Fruit fly (Drosophila melanogaster) whole organism, embryonic: ENCODE measurements around the gene FIG4.

ENCODE experiments used
- Awh ChIP-seq: fragments of 200-800 bp; sonication (Bioruptor generic); IDR thresholded peaks from 2 replicates; pipeline ENCODE4, ENCODE4 v1.3.6; 2022; ENCODE audit warnings: missing biosample characterization, missing genetic modification characterization
- B-H2 ChIP-seq: fragments of 200-800 bp; sonication (Bioruptor generic); optimal IDR thresholded peaks from 2 replicates; lab custom pipeline; 2018; ENCODE audit warnings: missing biosample characterization, mild to moderate bottlenecking, missing genetic modification characterization
- Bgb ChIP-seq: fragments of 200-800 bp; sonication (Bioruptor generic); IDR thresholded peaks from 2 replicates; pipeline ENCODE4 v1.3.6; 2022; ENCODE audit warnings: missing biosample characterization, missing genetic modification characterization; ENCODE audit not compliant: partially characterized antibody
- BtbVII ChIP-seq: fragments of 200-800 bp; sonication (Bioruptor generic); optimal IDR thresholded peaks from 3 replicates; lab custom pipeline; 2017; ENCODE audit warnings: missing biosample characterization, mild to moderate bottlenecking, missing genetic modification characterization
- C15 ChIP-seq: fragments of 200-800 bp; sonication (Bioruptor generic); IDR thresholded peaks from 3 replicates; pipeline ENCODE4 v1.3.6; 2022; ENCODE audit warnings: missing biosample characterization, missing genetic modification characterization
- CG14860 ChIP-seq: fragments of 200-800 bp; sonication (Bioruptor generic); IDR thresholded peaks from 3 replicates; pipeline ENCODE4 v1.3.6; 2022; ENCODE audit warnings: missing biosample characterization, missing genetic modification characterization; ENCODE audit not compliant: partially characterized antibody
- CG1602 ChIP-seq: fragments of 200-800 bp; sonication (Bioruptor generic); optimal IDR thresholded peaks from 3 replicates; lab custom pipeline; 2016; ENCODE audit warnings: missing biosample characterization, missing genetic modification characterization
- CG16813 ChIP-seq: fragments of 200-800 bp; sonication (Bioruptor generic); IDR thresholded peaks from 3 replicates; pipeline ENCODE4 v1.3.6; 2022; ENCODE audit warnings: missing biosample characterization, missing genetic modification characterization; ENCODE audit not compliant: partially characterized antibody
- CG17186 ChIP-seq: fragments of 200-800 bp; sonication (Bioruptor generic); optimal IDR thresholded peaks from 3 replicates; lab custom pipeline; 2017; ENCODE audit warnings: missing biosample characterization, missing genetic modification reagents, missing genetic modification characterization
- CG18262 ChIP-seq: fragments of 200-800 bp; optimal IDR thresholded peaks from 3 replicates; lab custom pipeline; 2019; ENCODE audit warnings: missing biosample characterization, mild to moderate bottlenecking, missing genetic modification characterization, moderate library complexity
- CG18476 ChIP-seq: fragments of 200-800 bp; sonication (Bioruptor generic); optimal IDR thresholded peaks from 2 replicates; lab custom pipeline; 2016; ENCODE audit warnings: missing biosample characterization, mild to moderate bottlenecking, missing genetic modification characterization
- CG2202 ChIP-seq: fragments of 200-800 bp; sonication (Bioruptor generic); optimal IDR thresholded peaks from 2 replicates; lab custom pipeline; 2018; ENCODE audit warnings: missing biosample characterization, mild to moderate bottlenecking, missing genetic modification characterization
- CG30020 ChIP-seq: fragments of 200-800 bp; optimal IDR thresholded peaks from 2 replicates; lab custom pipeline; 2019; ENCODE audit warnings: missing biosample characterization, mild to moderate bottlenecking, missing genetic modification characterization, moderate library complexity
- CG32767 ChIP-seq: fragments of 200-800 bp; sonication (Bioruptor generic); IDR thresholded peaks from 2 replicates; pipeline ENCODE4 v1.3.6; 2022; ENCODE audit warnings: missing biosample characterization, missing genetic modification characterization
- CG32772 ChIP-seq: fragments of 200-800 bp; sonication (Bioruptor generic); IDR thresholded peaks from 2 replicates; pipeline ENCODE4 v1.3.6; 2022; ENCODE audit warnings: missing biosample characterization, missing genetic modification characterization
- CG34224 ChIP-seq: fragments of 200-800 bp; sonication (Bioruptor generic); IDR thresholded peaks from 3 replicates; pipeline ENCODE4 v1.3.6; 2022; ENCODE audit warnings: missing biosample characterization, missing genetic modification characterization; ENCODE audit not compliant: partially characterized antibody
- CG4328 ChIP-seq: fragments of 200-800 bp; sonication (Bioruptor generic); optimal IDR thresholded peaks from 3 replicates; lab custom pipeline; 2017; ENCODE audit warnings: missing biosample characterization, missing genetic modification reagents, missing genetic modification characterization
- CG7556 ChIP-seq: fragments of 200-800 bp; sonication (Bioruptor generic); optimal IDR thresholded peaks from 2 replicates; lab custom pipeline; 2017; ENCODE audit warnings: missing biosample characterization, mild to moderate bottlenecking, missing genetic modification characterization
- CG7745 ChIP-seq: fragments of 200-800 bp; sonication (Bioruptor generic); optimal IDR thresholded peaks from 2 replicates; lab custom pipeline; 2018; ENCODE audit warnings: missing biosample characterization, mild to moderate bottlenecking, missing genetic modification characterization, moderate library complexity
- CG9609 ChIP-seq: fragments of 200-800 bp; sonication (Bioruptor generic); optimal IDR thresholded peaks from 3 replicates; lab custom pipeline; 2016; ENCODE audit warnings: missing biosample characterization, missing genetic modification characterization
- CG9876 ChIP-seq: fragments of 200-800 bp; sonication (Bioruptor generic); optimal IDR thresholded peaks from 2 replicates; lab custom pipeline; 2016; ENCODE audit warnings: missing biosample characterization, missing genetic modification characterization
- CkIIα-i1 ChIP-seq: fragments of 200-800 bp; sonication (Bioruptor generic); IDR thresholded peaks from 2 replicates; pipeline ENCODE4 v1.3.6; 2022; ENCODE audit warnings: missing biosample characterization, missing genetic modification characterization
- CrebB ChIP-seq: fragments of 200-800 bp; sonication (Bioruptor generic); optimal IDR thresholded peaks from 3 replicates; lab custom pipeline; 2018; ENCODE audit warnings: missing biosample characterization, mild to moderate bottlenecking, missing genetic modification characterization
- Dip2 ChIP-seq: fragments of 200-800 bp; sonication (Bioruptor generic); IDR thresholded peaks from 2 replicates; pipeline ENCODE4 v1.3.6; 2022; ENCODE audit warnings: missing biosample characterization, missing genetic modification characterization
- Drgx ChIP-seq: fragments of 200-800 bp; sonication (Bioruptor generic); IDR thresholded peaks from 2 replicates; pipeline ENCODE4 v1.3.6; 2022; ENCODE audit warnings: missing biosample characterization, missing genetic modification characterization
- E2f1 ChIP-seq: fragments of 200-800 bp; sonication (Bioruptor generic); IDR thresholded peaks from 2 replicates; pipeline ENCODE4 v1.3.6; 2022; ENCODE audit warnings: missing biosample characterization, missing genetic modification characterization
- Ets97D ChIP-seq: fragments of 200-800 bp; sonication (Bioruptor generic); optimal IDR thresholded peaks from 3 replicates; lab custom pipeline; 2016; ENCODE audit warnings: missing biosample characterization, missing genetic modification characterization
- Gug ChIP-seq: fragments of 200-800 bp; sonication (Bioruptor generic); IDR thresholded peaks from 4 replicates; pipeline ENCODE4 v1.3.6; 2022; ENCODE audit warnings: missing biosample characterization, missing genetic modification characterization
- HLH54F ChIP-seq: fragments of 200-800 bp; sonication (Bioruptor generic); optimal IDR thresholded peaks from 3 replicates; lab custom pipeline; 2016; ENCODE audit warnings: missing biosample characterization, missing genetic modification characterization
- Myb ChIP-seq: fragments of 200-800 bp; sonication (Bioruptor generic); optimal IDR thresholded peaks from 2 replicates; lab custom pipeline; 2016; ENCODE audit warnings: missing biosample characterization, missing genetic modification characterization
- Opbp ChIP-seq: fragments of 200-800 bp; sonication (Bioruptor generic); IDR thresholded peaks from 3 replicates; pipeline ENCODE4 v1.3.6; 2022; ENCODE audit warnings: missing biosample characterization, missing genetic modification characterization; ENCODE audit not compliant: partially characterized antibody
- PHDP ChIP-seq: fragments of 200-800 bp; sonication (Bioruptor generic); optimal IDR thresholded peaks from 3 replicates; lab custom pipeline; 2018; ENCODE audit warnings: missing biosample characterization, mild to moderate bottlenecking, missing genetic modification characterization, moderate library complexity
- Rx ChIP-seq: fragments of 200-800 bp; sonication (Bioruptor generic); IDR thresholded peaks from 2 replicates; pipeline ENCODE4 v1.3.6; 2022; ENCODE audit warnings: missing biosample characterization, missing genetic modification characterization
- Scr ChIP-seq: fragments of 200-800 bp; sonication (Bioruptor generic); IDR thresholded peaks from 2 replicates; pipeline ENCODE4 v1.3.6; 2022; ENCODE audit warnings: missing biosample characterization, missing genetic modification characterization; ENCODE audit not compliant: partially characterized antibody
- Vsx1 ChIP-seq: fragments of 200-800 bp; sonication (Bioruptor generic); optimal IDR thresholded peaks from 2 replicates; lab custom pipeline; 2017; ENCODE audit warnings: missing biosample characterization, mild to moderate bottlenecking, missing genetic modification characterization, missing genetic modification reagents
- Xrp1 ChIP-seq: fragments of 200-800 bp; sonication (Bioruptor generic); IDR thresholded peaks from 2 replicates; pipeline ENCODE4 v1.3.6; 2022; ENCODE audit warnings: missing biosample characterization, missing genetic modification characterization
- ato ChIP-seq: fragments of 200-800 bp; sonication (Bioruptor generic); IDR thresholded peaks from 2 replicates; pipeline ENCODE4 v1.3.6; 2022; ENCODE audit warnings: missing biosample characterization, missing genetic modification characterization; ENCODE audit not compliant: partially characterized antibody
- bowl ChIP-seq: fragments of 200-800 bp; sonication (Bioruptor generic); IDR thresholded peaks from 2 replicates; pipeline ENCODE4 v1.3.6; 2022; ENCODE audit warnings: missing biosample characterization, missing genetic modification characterization
- corto ChIP-seq: fragments of 200-800 bp; sonication (Bioruptor generic); optimal IDR thresholded peaks from 2 replicates; lab custom pipeline; 2016; ENCODE audit warnings: missing biosample characterization, mild to moderate bottlenecking, missing genetic modification characterization, moderate library complexity
- da ChIP-seq: fragments of 200-800 bp; sonication (Bioruptor generic); optimal IDR thresholded peaks from 2 replicates; lab custom pipeline; 2016; ENCODE audit warnings: missing biosample characterization, missing genetic modification characterization
- gem ChIP-seq: fragments of 200-800 bp; sonication (Bioruptor generic); optimal IDR thresholded peaks from 2 replicates; lab custom pipeline; 2019; ENCODE audit warnings: missing biosample characterization, mild to moderate bottlenecking, missing genetic modification characterization, moderate library complexity
- nerfin-2 ChIP-seq: fragments of 200-800 bp; sonication (Bioruptor generic); IDR thresholded peaks from 2 replicates; pipeline ENCODE4 v1.3.6; 2022; ENCODE audit warnings: missing biosample characterization, missing genetic modification characterization; ENCODE audit not compliant: partially characterized antibody
- repo ChIP-seq: fragments of 200-800 bp; sonication (Bioruptor generic); optimal IDR thresholded peaks from 2 replicates; lab custom pipeline; 2016; ENCODE audit warnings: missing biosample characterization, missing genetic modification characterization
- slp2 ChIP-seq: fragments of 200-800 bp; sonication (Bioruptor generic); optimal IDR thresholded peaks from 2 replicates; lab custom pipeline; 2016; ENCODE audit warnings: missing biosample characterization, missing genetic modification characterization
- stc ChIP-seq: fragments of 200-800 bp; sonication (Bioruptor generic); IDR thresholded peaks from 2 replicates; pipeline ENCODE4 v1.3.6; 2022; ENCODE audit warnings: missing biosample characterization, missing genetic modification characterization
- stwl ChIP-seq: fragments of 200-800 bp; sonication (Bioruptor generic); optimal IDR thresholded peaks from 3 replicates; lab custom pipeline; 2018; ENCODE audit warnings: missing biosample characterization, mild to moderate bottlenecking, missing genetic modification characterization, moderate library complexity
- tna ChIP-seq: fragments of 200-800 bp; sonication (Bioruptor generic); IDR thresholded peaks from 2 replicates; pipeline ENCODE4 v1.3.6; 2022; ENCODE audit warnings: missing biosample characterization, missing genetic modification characterization; ENCODE audit not compliant: partially characterized antibody
- tup ChIP-seq: fragments of 200-800 bp; sonication (Bioruptor generic); optimal IDR thresholded peaks from 2 replicates; lab custom pipeline; 2016; ENCODE audit warnings: missing biosample characterization, mild to moderate bottlenecking, missing genetic modification characterization, moderate library complexity
- unc-4 ChIP-seq: fragments of 200-800 bp; sonication (Bioruptor generic); IDR thresholded peaks from 2 replicates; pipeline ENCODE4 v1.3.6; 2022; ENCODE audit warnings: missing biosample characterization, missing genetic modification characterization; ENCODE audit not compliant: partially characterized antibody
- yki ChIP-seq: fragments of >200 bp; optimal IDR thresholded peaks from 3 replicates; lab custom pipeline; 2018

FIG4 gene

dm6 chr2L:4442010-4442587 is 22.9 kb upstream of the FIG4 start, which contains the start of the genes Sfp24F and CG15432 (continued):
- TF ChIP-seq Ets97D (GFP tag; lab: Kevin White, UChicago) = peak; percentile 8
- TF ChIP-seq CG32767 (GFP tag; lab: Robert Waterston, UW) = no peak
- TF ChIP-seq CG7556 (GFP tag; lab: Kevin White, UChicago) = no peak
- no peak for TF ChIP-seq CG32772 (GFP tag; lab: Robert Waterston, UW)
- TF ChIP-seq Opbp (GFP tag; lab: Robert Waterston, UW) = peak; percentile 39; the same call in 1 of the 3 replicates
- TF ChIP-seq Scr (GFP tag; lab: Robert Waterston, UW) = peak; percentile 65
- peak; percentile 63; the same call in 2 of the 3 replicates for TF ChIP-seq CG34224 (GFP tag; lab: Robert Waterston, UW)
- TF ChIP-seq Myb (GFP tag; lab: Kevin White, UChicago) = peak; percentile 94
- no peak for TF ChIP-seq CkIIα-i1 (GFP tag; lab: Robert Waterston, UW)
- TF ChIP-seq CG7745 (tag; lab: Kevin White, UChicago) = no peak
- TF ChIP-seq stc (GFP tag; lab: Robert Waterston, UW) = no peak
- no peak for TF ChIP-seq Awh (GFP tag; lab: Robert Waterston, UW)
- no peak for TF ChIP-seq C15 (GFP tag; lab: Robert Waterston, UW)
- peak; percentile 43; the same call in 1 of the 3 replicates for TF ChIP-seq CG16813
- TF ChIP-seq CrebB (tag; lab: Kevin White, UChicago) = no peak
- peak; percentile 55 for TF ChIP-seq unc-4 (GFP tag; lab: Robert Waterston, UW)
- no peak for TF ChIP-seq Gug
- no peak for TF ChIP-seq CG18476 (GFP tag; lab: Kevin White, UChicago)
- TF ChIP-seq CG17186 (GFP tag; lab: Kevin White, UChicago) = no peak
- no peak for TF ChIP-seq gem
- TF ChIP-seq slp2 (GFP tag; lab: Kevin White, UChicago) = peak; percentile 27
- TF ChIP-seq E2f1 (GFP tag; lab: Robert Waterston, UW) = no peak
- no peak for TF ChIP-seq HLH54F
- no peak for TF ChIP-seq CG1602 (GFP tag; lab: Kevin White, UChicago)
- no peak for TF ChIP-seq CG9876
- peak; percentile 76 for TF ChIP-seq CG30020
- 0 out of 2 replicates have a peak, but pooled peaks have one; percentile 11 for TF ChIP-seq ato (GFP tag; lab: Robert Waterston, UW)
- no peak for TF ChIP-seq nerfin-2 (GFP tag; lab: Robert Waterston, UW)
- TF ChIP-seq tna (GFP tag; lab: Robert Waterston, UW) = peak; percentile 39; the same call in 1 of the 2 replicates
- no peak for TF ChIP-seq CG18262 (tag; lab: Kevin White, UChicago)
- no peak for TF ChIP-seq Rx (GFP tag; lab: Robert Waterston, UW)
- peak; percentile 83 for TF ChIP-seq stwl (tag; lab: Kevin White, UChicago)
- TF ChIP-seq Bgb (GFP tag; lab: Robert Waterston, UW) = peak; percentile 59
- no peak for TF ChIP-seq CG4328
- TF ChIP-seq, all 482 proteins: peak for 41

DNA sequence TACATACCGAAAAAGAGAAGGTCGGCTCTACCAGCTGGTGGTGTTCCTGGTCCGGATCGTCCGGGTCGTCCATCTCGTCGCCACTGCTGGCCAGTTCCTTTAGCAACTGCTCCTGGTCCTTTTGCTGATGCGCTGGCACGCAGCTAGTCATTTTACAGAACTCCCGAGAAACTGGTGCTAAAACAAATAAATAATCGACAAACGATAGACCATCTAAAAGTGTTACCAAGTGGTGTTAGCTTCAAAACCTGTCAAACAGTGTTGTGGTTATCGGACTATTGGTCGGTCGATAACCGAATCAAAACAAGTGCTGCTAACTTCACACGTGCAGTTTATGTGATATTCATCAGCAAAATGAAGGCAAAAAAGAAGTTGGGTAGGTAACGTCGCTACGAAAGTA is 20.5 kb upstream of the FIG4 start, which contains the start of the genes morgue and Elp3:
Gene morgue, minus strand, starts transcription at position 224 of the 400 bp plus-strand sequence.
Gene Elp3, plus strand, starts transcription at position 276 of the 400 bp plus-strand sequence.
- TF ChIP-seq bowl (GFP tag; lab: Robert Waterston, UW) = no peak
- peak; percentile 74 for TF ChIP-seq CG16813
- TF ChIP-seq CG9609 (GFP tag; lab: Kevin White, UChicago) = no peak
- TF ChIP-seq CG14860 (GFP tag; lab: Robert Waterston, UW) = peak; percentile 72
- TF ChIP-seq tup = no peak
- TF ChIP-seq Drgx = no peak
- TF ChIP-seq corto (GFP tag; lab: Kevin White, UChicago) = no peak
- no peak for TF ChIP-seq repo (GFP tag; lab: Kevin White, UChicago)
- peak; percentile 6 for TF ChIP-seq B-H2
- TF ChIP-seq da (GFP tag; lab: Kevin White, UChicago) = no peak
- TF ChIP-seq PHDP (tag; lab: Kevin White, UChicago) = no peak
- no peak for TF ChIP-seq Vsx1 (GFP tag; lab: Kevin White, UChicago)
- TF ChIP-seq BtbVII (GFP tag; lab: Kevin White, UChicago) = no peak
- TF ChIP-seq Xrp1 (GFP tag; lab: Robert Waterston, UW) = 0 out of 2 replicates have a peak, but pooled peaks have one; percentile 6
- no peak for TF ChIP-seq yki (lab: Kevin White, UChicago)
- no peak for TF ChIP-seq Dip2 (GFP tag; lab: Robert Waterston, UW)
- no peak for TF ChIP-seq CG2202 (tag; lab: Kevin White, UChicago)
